Worm (Caenorhabditis elegans): Measurements from ENCODE around the gene str-32.
A peak's percentile ranks its signal among the peaks of the same experiment; 100 is the strongest.
"Not testable (repeated sequence)": the region's sequence is repeated elsewhere in the genome, so short reads cannot be mapped to it uniquely, and the experiment has no call there.

Gene str-32

DNA sequence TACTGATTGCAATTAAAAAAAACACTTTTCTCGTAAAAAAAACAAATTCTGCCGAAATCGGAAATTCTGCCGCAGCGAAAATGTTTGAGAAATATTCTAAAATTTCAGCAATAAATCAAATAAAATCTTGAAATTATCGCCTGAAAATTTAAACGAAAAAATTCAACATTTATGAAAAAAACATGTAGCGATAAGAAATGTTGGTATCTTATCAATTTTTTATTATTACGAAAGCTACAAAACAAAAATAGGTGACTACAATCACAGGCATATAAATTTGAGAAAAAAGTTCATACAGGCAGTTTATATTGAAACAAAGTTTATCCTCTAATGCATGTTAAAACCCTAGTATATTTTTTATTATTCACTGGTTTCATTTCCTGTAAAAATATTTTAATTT is 24.7 kb upstream of the str-32 start, which contains the start of gene ugt-14:
TSS of gene ugt-14 (plus strand) at position 301 of the 400 bp plus-strand sequence.
- TF ChIP-seq mml-1 (tag; optimal IDR thresholded peaks at IDR 0.05), result no peak

DNA sequence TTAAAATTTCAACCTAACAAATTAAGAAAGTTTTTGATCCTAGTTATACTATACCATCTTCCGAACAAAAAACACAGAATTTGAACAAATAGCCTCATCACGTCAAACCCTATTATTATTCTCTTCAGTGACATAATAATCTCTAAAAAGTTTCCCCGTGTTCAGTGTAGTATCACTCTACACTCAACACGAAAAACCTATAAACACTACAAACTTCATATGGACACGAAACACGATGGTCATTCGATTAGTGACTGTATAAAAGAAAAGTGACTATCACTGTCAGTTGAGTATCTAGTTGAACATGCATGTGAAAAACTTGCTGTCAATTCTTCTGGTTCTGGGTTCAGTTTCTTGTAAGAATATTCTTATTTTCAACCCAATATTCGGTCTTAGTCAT is 22.4 kb upstream of the str-32 start, which contains the start of gene ugt-8:
TSS of gene ugt-8 (plus strand) at position 235 of the 400 bp plus-strand sequence.
- no peak for TF ChIP-seq hmg-11 (tag; optimal IDR thresholded peaks at IDR 0.05)
- no peak for TF ChIP-seq nhr-67 (tag; optimal IDR thresholded peaks at IDR 0.05)
- no peak for TF ChIP-seq unc-39 (tag; optimal IDR thresholded peaks at IDR 0.05)
- TF ChIP-seq tbx-2 (tag; optimal IDR thresholded peaks at IDR 0.05), result no peak
- TF ChIP-seq fkh-10 (GFP tag; optimal IDR thresholded peaks at IDR 0.05), result no peak
- TF ChIP-seq nfya-1 (tag; optimal IDR thresholded peaks at IDR 0.05; ENCODE audit: insufficient read depth), result no peak
- no peak for TF ChIP-seq jun-1 (tag; optimal IDR thresholded peaks at IDR 0.05)
- TF ChIP-seq sea-2 (GFP tag; optimal IDR thresholded peaks at IDR 0.05), result no peak
- no peak for TF ChIP-seq nhr-77 (tag; optimal IDR thresholded peaks at IDR 0.05)
- TF ChIP-seq ztf-11 (tag; optimal IDR thresholded peaks at IDR 0.05), result no peak
- no peak for TF ChIP-seq skn-1 (tag; optimal IDR thresholded peaks at IDR 0.05)
- TF ChIP-seq eor-1 (tag; optimal IDR thresholded peaks at IDR 0.05), result no peak
- no peak for TF ChIP-seq nhr-237 (tag; optimal IDR thresholded peaks at IDR 0.05)
- TF ChIP-seq elt-3 (tag; optimal IDR thresholded peaks at IDR 0.05), result no peak
- no peak for TF ChIP-seq nhr-43 (tag; optimal IDR thresholded peaks at IDR 0.05; ENCODE audit: poor library complexity, severe bottlenecking)

ce11 chrV:4901074-4901473 is 19.8 kb upstream of the str-32 start, which contains the start of gene ugt-67:
Gene ugt-67 (plus strand): TSS chrV:4901374.
- no peak for TF ChIP-seq fos-1 (tag; optimal IDR thresholded peaks at IDR 0.05)
- TF ChIP-seq nhr-77 (tag; optimal IDR thresholded peaks at IDR 0.05), result no peak
- TF ChIP-seq ceh-16 (tag; optimal IDR thresholded peaks at IDR 0.05), result no peak
- TF ChIP-seq mml-1 (tag; optimal IDR thresholded peaks at IDR 0.05), result no peak
- TF ChIP-seq tbx-2 (tag; optimal IDR thresholded peaks at IDR 0.05), result no peak
- no peak for TF ChIP-seq egl-27 (tag; optimal IDR thresholded peaks at IDR 0.05)

DNA sequence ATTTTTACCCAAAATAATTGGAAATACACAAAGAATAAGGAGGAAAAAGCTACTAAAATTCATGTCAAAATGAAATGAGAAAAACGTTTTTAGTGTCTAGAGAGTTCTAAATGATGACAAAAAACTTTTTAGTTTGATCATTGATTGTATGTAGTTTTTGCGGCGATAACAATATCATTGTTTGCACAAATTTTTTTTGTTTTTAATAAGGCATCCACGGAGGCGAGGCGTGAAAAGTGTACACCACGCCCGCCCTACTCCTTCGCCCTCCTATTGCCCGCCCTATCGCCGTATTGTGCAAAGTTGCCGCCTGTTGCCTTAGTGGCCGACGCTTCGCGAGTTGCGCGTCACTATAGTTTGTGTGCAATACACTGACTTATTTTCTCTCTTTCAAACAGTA is 18.7 kb upstream of the str-32 start, which contains the start of gene ugt-10:
TSS of gene ugt-10 (minus strand) at position 101 of the 400 bp plus-strand sequence.
- TF ChIP-seq unc-62 (GFP tag; optimal IDR thresholded peaks at IDR 0.05); nhr-28 (tag; optimal IDR thresholded peaks at IDR 0.05); mml-1 (tag; optimal IDR thresholded peaks at IDR 0.05): not testable (repeated sequence)

DNA sequence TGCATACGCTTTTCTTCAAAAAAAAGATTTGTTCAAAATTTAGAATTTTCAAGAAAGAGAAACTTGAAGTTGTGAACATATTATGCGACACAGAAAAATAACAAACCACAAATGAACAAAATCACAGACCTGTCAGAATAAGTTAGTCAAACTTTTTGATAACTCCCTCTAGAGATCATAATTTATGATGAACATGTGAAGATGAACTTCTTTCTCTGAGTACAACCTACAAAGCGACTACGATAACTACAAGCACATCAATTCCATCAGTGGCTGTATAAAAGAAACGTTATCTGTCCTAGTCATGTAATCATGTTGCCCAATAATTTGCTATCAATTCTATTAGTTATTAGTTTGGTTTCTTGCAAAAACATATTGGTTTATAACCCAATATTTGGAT is 14.5 kb upstream of the str-32 start, which contains the start of gene ugt-9:
TSS of gene ugt-9 (plus strand) at position 305 of the 400 bp plus-strand sequence.
- TF ChIP-seq jun-1 (tag; optimal IDR thresholded peaks at IDR 0.05) (no peak), nhr-25 (tag; optimal IDR thresholded peaks at IDR 0.05) (peak; percentile 16), ZK546.5 (tag; optimal IDR thresholded peaks at IDR 0.05) (no peak)

DNA sequence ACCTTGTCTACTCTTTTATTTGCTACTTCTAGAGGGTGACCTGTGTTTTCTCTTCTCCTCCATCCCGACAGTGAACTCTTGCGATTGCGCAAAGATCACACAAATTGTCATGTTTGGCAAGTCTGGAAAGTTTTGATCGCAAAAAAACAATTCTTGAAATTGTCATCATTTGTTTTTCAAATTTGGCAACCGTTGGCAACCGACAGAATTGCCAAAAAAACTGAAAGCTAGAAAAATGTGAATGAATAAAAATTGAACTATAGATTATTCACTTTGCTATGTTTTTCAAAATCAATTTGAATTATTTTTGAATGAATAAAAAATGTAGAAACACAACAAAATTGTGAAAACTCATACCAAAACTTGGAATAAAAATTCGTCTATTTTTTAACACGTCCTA is 13.7 kb upstream of the str-32 start, which contains the start of gene ugt-11:
TSS of gene ugt-11 (minus strand) at position 101 of the 400 bp plus-strand sequence.
- no peak for TF ChIP-seq nhr-43 (tag; optimal IDR thresholded peaks at IDR 0.05; ENCODE audit: poor library complexity, severe bottlenecking)
- TF ChIP-seq unc-39 (tag; optimal IDR thresholded peaks at IDR 0.05), result no peak
- no peak for TF ChIP-seq unc-62 (GFP tag; optimal IDR thresholded peaks at IDR 0.05)
- no peak for TF ChIP-seq sea-2 (GFP tag; optimal IDR thresholded peaks at IDR 0.05)
- TF ChIP-seq ztf-4 (tag; optimal IDR thresholded peaks at IDR 0.05), result no peak
- no peak for TF ChIP-seq hmg-11 (tag; optimal IDR thresholded peaks at IDR 0.05)
- TF ChIP-seq aly-2 (tag; optimal IDR thresholded peaks at IDR 0.05), result no peak
- no peak for TF ChIP-seq nfya-1 (tag; optimal IDR thresholded peaks at IDR 0.05; ENCODE audit: insufficient read depth)
- TF ChIP-seq nhr-25 (tag; optimal IDR thresholded peaks at IDR 0.05), result no peak
- TF ChIP-seq lin-15B (tag; optimal IDR thresholded peaks at IDR 0.05), result no peak
- no peak for TF ChIP-seq nhr-237 (tag; optimal IDR thresholded peaks at IDR 0.05)
- TF ChIP-seq zag-1 (tag; optimal IDR thresholded peaks at IDR 0.05), result no peak
- no peak for TF ChIP-seq elt-1 (tag; optimal IDR thresholded peaks at IDR 0.05)
- no peak for TF ChIP-seq eor-1 (tag; optimal IDR thresholded peaks at IDR 0.05)
- no peak for TF ChIP-seq skn-1 (tag; optimal IDR thresholded peaks at IDR 0.05)
- no peak for TF ChIP-seq pha-4 (tag; optimal IDR thresholded peaks at IDR 0.05)
- no peak for TF ChIP-seq tbx-2 (tag; optimal IDR thresholded peaks at IDR 0.05)
- TF ChIP-seq snpc-4 (tag; optimal IDR thresholded peaks at IDR 0.05), result no peak
- TF ChIP-seq lsy-12 (tag; optimal IDR thresholded peaks at IDR 0.05), result no peak
- no peak for TF ChIP-seq fkh-2 (tag; optimal IDR thresholded peaks at IDR 0.05)
